Worm (Caenorhabditis elegans): ENCODE measurements around the gene R02F2.7.

DNA sequence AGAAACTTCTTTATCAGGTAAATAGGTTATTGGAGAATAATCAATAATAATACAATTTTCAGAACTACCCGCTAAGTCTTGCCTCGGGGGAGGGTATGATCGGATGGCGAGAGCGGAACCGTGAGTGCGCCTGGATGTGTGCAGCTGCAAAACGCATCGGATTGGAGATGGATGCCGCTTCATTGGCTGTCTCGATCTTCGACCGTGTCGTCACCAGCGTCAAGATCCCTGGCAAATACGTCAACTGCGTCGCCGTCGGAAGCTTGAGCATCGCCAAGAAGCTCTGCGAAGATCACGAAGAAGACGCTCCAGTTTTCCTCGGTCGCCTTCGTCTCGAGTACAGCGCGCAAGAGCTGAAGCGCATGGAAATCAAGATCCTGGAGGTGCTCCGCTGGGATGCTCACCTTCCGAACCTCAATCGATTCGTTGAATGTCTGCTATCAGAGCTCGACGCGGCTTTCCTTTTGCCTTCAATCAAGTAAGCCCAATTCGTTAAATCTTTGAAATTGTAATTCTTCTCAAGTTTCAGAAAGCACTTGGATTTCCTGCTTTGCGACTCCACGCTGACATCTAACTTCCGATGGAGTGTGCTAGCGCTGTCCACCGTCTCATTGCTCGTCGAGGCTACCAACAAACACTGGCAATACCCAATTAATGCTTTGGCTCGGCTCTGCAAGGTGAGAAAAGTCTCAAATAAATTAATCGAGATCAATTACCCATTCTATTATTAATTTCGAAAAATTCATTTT is 21.3 kb upstream of the R02F2.7 start:
- TF ChIP-seq mep-1 (tag; optimal IDR thresholded peaks at IDR 0.05) (no peak), ham-2 (GFP tag; optimal IDR thresholded peaks at IDR 0.05) (no peak), snpc-4 (tag; optimal IDR thresholded peaks at IDR 0.05) (no peak), nhr-237 (tag; optimal IDR thresholded peaks at IDR 0.05) (no peak), nhr-28 (tag; optimal IDR thresholded peaks at IDR 0.05) (no peak), unc-62 (GFP tag; optimal IDR thresholded peaks at IDR 0.05) (no peak), mab-5 (tag; optimal IDR thresholded peaks at IDR 0.05) (no peak), pha-4 (tag; optimal IDR thresholded peaks at IDR 0.05) (no peak), zip-8 (tag; optimal IDR thresholded peaks at IDR 0.05) (no peak)
